Worm (Caenorhabditis elegans) whole organism, late embryonic: ENCODE results near the gene ccf-1.

Experiments
- ceh-2 ChIP-seq: sonication (generic microtip); optimal IDR thresholded peaks from 2 replicates; lab custom pipeline; 2016; ENCODE audit warnings: missing genotype, missing genetic modification characterization, missing compliant biosample characterization
- pha-4 ChIP-seq: fragments of 150-350 bp; optimal IDR thresholded peaks from 2 replicates; lab custom pipeline; 2018; ENCODE audit warnings: missing biosample characterization, missing genetic modification reagents, missing genetic modification characterization
- tbx-2 ChIP-seq: sonication (generic microtip); optimal IDR thresholded peaks from 2 replicates; lab custom pipeline; 2016; ENCODE audit warnings: missing genetic modification characterization, missing compliant biosample characterization

ce11 chrIII:11881549-11881948 lies 38.5 kb downstream of the ccf-1 start:
- TF ChIP-seq pha-4 (no peak), ceh-2 (tag; lab: Kevin White, UChicago) (no peak), tbx-2 (tag; lab: Kevin White, UChicago) (no peak)
